ENCODE assay signal across 2 worm cellular contexts in the genomic region with DNA sequence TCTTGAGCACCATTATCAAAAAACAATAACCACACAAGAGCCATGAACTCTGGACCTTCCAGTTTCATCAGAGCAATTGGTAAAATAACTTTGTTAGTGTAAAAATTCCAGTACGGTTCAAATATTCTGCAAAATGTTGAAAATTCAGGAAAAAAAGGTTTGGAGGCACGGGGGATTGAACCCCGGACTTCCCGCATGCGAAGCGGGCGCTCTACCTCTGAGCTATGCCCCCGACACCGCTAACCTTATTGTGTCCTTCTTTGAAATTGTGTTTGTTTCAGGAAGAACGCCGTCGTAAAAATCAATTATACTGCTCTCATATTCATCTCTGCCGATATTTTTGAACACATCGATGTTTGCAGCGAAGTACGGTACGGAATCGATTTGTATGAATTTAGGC.
TF ChIP-seq lines count a peak whose summit lies in the region.

No protein-coding gene starts in this region.

TF ChIP-seq in whole organism, L4 larva, 104 proteins besides CTCF, POLR2A, EP300 and RAD21 (continued from another document):
- TF ChIP-seq cey-2 (tag; optimal IDR thresholded peaks at IDR 0.05; lab: Kevin White, UChicago; ENCODE audit: borderline replicate concordance, insufficient read depth) = no peak

TF ChIP-seq in whole organism, young adult, 124 proteins besides CTCF, POLR2A, EP300 and RAD21 (continued from another document):
- TF ChIP-seq snpc-1.3 (tag; optimal IDR thresholded peaks at IDR 0.05; lab: Kevin White, UChicago; ENCODE audit: insufficient read depth) = peak; percentile 52
- TF ChIP-seq tbp1 (GFP tag; optimal IDR thresholded peaks at IDR 0.05; lab: Kevin White, UChicago) = peak; percentile 88
- no peak for TF ChIP-seq nfya-1 (tag; optimal IDR thresholded peaks at IDR 0.05; lab: Kevin White, UChicago; ENCODE audit: borderline replicate concordance, insufficient read depth)
- no peak for TF ChIP-seq madf-8 (GFP tag; conservative IDR thresholded peaks at IDR 0.05; lab: Robert Waterston, UW)
- no peak for TF ChIP-seq ceh-91 (GFP tag; IDR thresholded peaks at IDR 0.05; lab: Robert Waterston, UW)
- TF ChIP-seq Y56A3A.18 (GFP tag; IDR thresholded peaks at IDR 0.05; lab: Robert Waterston, UW) = no peak
- no peak for TF ChIP-seq F57A8.1 (GFP tag; optimal IDR thresholded peaks at IDR 0.05; lab: Kevin White, UChicago)
- TF ChIP-seq egrh-3 (GFP tag; IDR thresholded peaks at IDR 0.05; lab: Robert Waterston, UW) = no peak
- no peak for TF ChIP-seq ceh-79 (tag; optimal IDR thresholded peaks at IDR 0.05; lab: Kevin White, UChicago)
- TF ChIP-seq let-526 (GFP tag; IDR thresholded peaks at IDR 0.05; lab: Robert Waterston, UW) = no peak
- no peak for TF ChIP-seq Y53F4B.3 (GFP tag; IDR thresholded peaks at IDR 0.05; lab: Robert Waterston, UW)
- TF ChIP-seq unc-130 (GFP tag; optimal IDR thresholded peaks at IDR 0.05; lab: Kevin White, UChicago) = no peak
- no peak for TF ChIP-seq zim-3 (tag; optimal IDR thresholded peaks at IDR 0.05; lab: Kevin White, UChicago)
- no peak for TF ChIP-seq F37B4.10 (GFP tag; IDR thresholded peaks at IDR 0.05; lab: Robert Waterston, UW)
- TF ChIP-seq mel-28 (tag; optimal IDR thresholded peaks at IDR 0.05; lab: Kevin White, UChicago; ENCODE audit: borderline replicate concordance) = no peak
- no peak for TF ChIP-seq nhr-27 (tag; optimal IDR thresholded peaks at IDR 0.05; lab: Kevin White, UChicago)
- TF ChIP-seq F57C9.4 (tag; optimal IDR thresholded peaks at IDR 0.05; lab: Kevin White, UChicago) = no peak
- TF ChIP-seq zfh-2 (GFP tag; conservative IDR thresholded peaks at IDR 0.05; lab: Robert Waterston, UW) = no peak
- peak; percentile 27 for TF ChIP-seq lsl-1 (GFP tag; optimal IDR thresholded peaks at IDR 0.05; lab: Kevin White, UChicago)
- peak; percentile 83 for TF ChIP-seq B0261.1 (tag; optimal IDR thresholded peaks at IDR 0.05; lab: Kevin White, UChicago)
- peak; percentile 67 for TF ChIP-seq him-1 (tag; optimal IDR thresholded peaks at IDR 0.05; lab: Kevin White, UChicago)
- peak; percentile 47 for TF ChIP-seq F49E8.2 (tag; optimal IDR thresholded peaks at IDR 0.05; lab: Kevin White, UChicago; ENCODE audit: insufficient read depth)
- TF ChIP-seq B0035.1 (tag; optimal IDR thresholded peaks at IDR 0.05; lab: Kevin White, UChicago) = no peak
- peak; percentile 78 for TF ChIP-seq D2030.7 (GFP tag; IDR thresholded peaks at IDR 0.05; lab: Robert Waterston, UW)
- TF ChIP-seq dpff-1 (tag; optimal IDR thresholded peaks at IDR 0.05; lab: Kevin White, UChicago) = no peak
- no peak for TF ChIP-seq pha-4 (tag; optimal IDR thresholded peaks at IDR 0.05; lab: Kevin White, UChicago)
- TF ChIP-seq K11D2.4 (GFP tag; IDR thresholded peaks at IDR 0.05; lab: Robert Waterston, UW) = no peak
- peak; percentile 63 for TF ChIP-seq nhr-90 (tag; optimal IDR thresholded peaks at IDR 0.05; lab: Kevin White, UChicago)
- no peak for TF ChIP-seq bed-1 (GFP tag; IDR thresholded peaks at IDR 0.05; lab: Robert Waterston, UW)
- no peak for TF ChIP-seq aptf-2 (GFP tag; conservative IDR thresholded peaks at IDR 0.05; lab: Robert Waterston, UW)
- no peak for TF ChIP-seq nhr-120 (GFP tag; IDR thresholded peaks at IDR 0.05; lab: Robert Waterston, UW)
- TF ChIP-seq unc-62 (GFP tag; optimal IDR thresholded peaks at IDR 0.05; lab: Kevin White, UChicago) = no peak
- no peak for TF ChIP-seq ccch-3 (GFP tag; optimal IDR thresholded peaks at IDR 0.05; lab: Kevin White, UChicago)
- no peak for TF ChIP-seq attf-3 (GFP tag; conservative IDR thresholded peaks at IDR 0.05; lab: Robert Waterston, UW)
- TF ChIP-seq pbrm-1 (GFP tag; IDR thresholded peaks at IDR 0.05; lab: Robert Waterston, UW) = peak; percentile 51; the same call in 1 of the 2 replicates
- peak; percentile 20 for TF ChIP-seq attf-5 (GFP tag; optimal IDR thresholded peaks at IDR 0.05; lab: Kevin White, UChicago)
- TF ChIP-seq nhr-179 (tag; optimal IDR thresholded peaks at IDR 0.05; lab: Kevin White, UChicago) = no peak
- peak; percentile 94 for TF ChIP-seq snpc-1.1 (tag; optimal IDR thresholded peaks at IDR 0.05; lab: Kevin White, UChicago; ENCODE audit: insufficient read depth)
- peak; percentile 45 for TF ChIP-seq sptf-2 (GFP tag; optimal IDR thresholded peaks at IDR 0.05; lab: Kevin White, UChicago)
- TF ChIP-seq efl-1 (GFP tag; optimal IDR thresholded peaks at IDR 0.05; lab: Kevin White, UChicago) = no peak
- no peak for TF ChIP-seq lir-1 (GFP tag; conservative IDR thresholded peaks at IDR 0.05; lab: Robert Waterston, UW)
- TF ChIP-seq mxl-1 (tag; optimal IDR thresholded peaks at IDR 0.05; lab: Kevin White, UChicago) = no peak
- no peak for TF ChIP-seq hlh-12 (tag; optimal IDR thresholded peaks at IDR 0.05; lab: Kevin White, UChicago)
- no peak for TF ChIP-seq ceh-27 (GFP tag; optimal IDR thresholded peaks at IDR 0.05; lab: Kevin White, UChicago)
- no peak for TF ChIP-seq nfya-2 (GFP tag; IDR thresholded peaks at IDR 0.05; lab: Robert Waterston, UW)
- no peak for TF ChIP-seq egl-18 (GFP tag; IDR thresholded peaks at IDR 0.05; lab: Robert Waterston, UW)
- TF ChIP-seq K12H6.12 (tag; optimal IDR thresholded peaks at IDR 0.05; lab: Kevin White, UChicago) = no peak
- TF ChIP-seq snpc-4 (GFP tag; optimal IDR thresholded peaks at IDR 0.05; lab: Kevin White, UChicago) = peak; percentile 90
- peak; percentile 88 to 93 (median 92) for TF ChIP-seq snpc-4 (tag; optimal IDR thresholded peaks at IDR 0.05; lab: Kevin White, UChicago)
- no peak for TF ChIP-seq akir-1 (GFP tag; optimal IDR thresholded peaks at IDR 0.05; lab: Kevin White, UChicago)
- TF ChIP-seq hmg-1.2 (GFP tag; IDR thresholded peaks at IDR 0.05; lab: Robert Waterston, UW) = peak; percentile 49
- TF ChIP-seq lsy-27 (tag; optimal IDR thresholded peaks at IDR 0.05; lab: Kevin White, UChicago; ENCODE audit: borderline replicate concordance, insufficient read depth) = no peak
- no peak for TF ChIP-seq hlh-26 (GFP tag; conservative IDR thresholded peaks at IDR 0.05; lab: Robert Waterston, UW)
- no peak for TF ChIP-seq Y95B8A.8 (GFP tag; IDR thresholded peaks at IDR 0.05; lab: Robert Waterston, UW)
- no peak for TF ChIP-seq hrde-1 (tag; optimal IDR thresholded peaks at IDR 0.05; lab: Kevin White, UChicago; ENCODE audit: borderline replicate concordance)
- peak; percentile 55 for TF ChIP-seq die-1 (tag; optimal IDR thresholded peaks at IDR 0.05; lab: Kevin White, UChicago)
- no peak for TF ChIP-seq ztf-28 (GFP tag; IDR thresholded peaks at IDR 0.05; lab: Robert Waterston, UW)
- no peak for TF ChIP-seq sea-2 (GFP tag; IDR thresholded peaks at IDR 0.05; lab: Robert Waterston, UW)
- peak in 1 of 2 experiments; percentile 4 for TF ChIP-seq let-607 (tag; optimal IDR thresholded peaks at IDR 0.05; lab: Kevin White, UChicago)
- TF ChIP-seq nhr-80 (tag; optimal IDR thresholded peaks at IDR 0.05; lab: Kevin White, UChicago) = no peak
- no peak for TF ChIP-seq tlf-1 (GFP tag; optimal IDR thresholded peaks at IDR 0.05; lab: Kevin White, UChicago)
- TF ChIP-seq madf-10 (tag; optimal IDR thresholded peaks at IDR 0.05; lab: Kevin White, UChicago) = no peak
- TF ChIP-seq atf-7 (tag; optimal IDR thresholded peaks at IDR 0.05; lab: Kevin White, UChicago) = no peak
- TF ChIP-seq ama-1 (optimal IDR thresholded peaks at IDR 0.05; lab: Kevin White, UChicago) = no peak
- TF ChIP-seq ama-1 (GFP tag; optimal IDR thresholded peaks at IDR 0.05; lab: Kevin White, UChicago) = peak in 1 of 2 experiments; percentile 46
- no peak for TF ChIP-seq somi-1 (GFP tag; optimal IDR thresholded peaks at IDR 0.05; lab: Kevin White, UChicago)
- peak; percentile 75 for TF ChIP-seq rpc-1 (optimal IDR thresholded peaks at IDR 0.05; lab: Kevin White, UChicago)
- peak; percentile 72 for TF ChIP-seq rpc-1 (tag; optimal IDR thresholded peaks at IDR 0.05; lab: Kevin White, UChicago)
- peak; percentile 81 for TF ChIP-seq snpc-3.4 (tag; optimal IDR thresholded peaks at IDR 0.05; lab: Kevin White, UChicago)
- TF ChIP-seq ztf-6 (GFP tag; IDR thresholded peaks at IDR 0.05; lab: Robert Waterston, UW) = no peak
- TF ChIP-seq mes-4 (tag; optimal IDR thresholded peaks at IDR 0.05; lab: Kevin White, UChicago) = peak; percentile 56
- TF ChIP-seq rec-8 (tag; optimal IDR thresholded peaks at IDR 0.05; lab: Kevin White, UChicago) = peak in 1 of 2 experiments; percentile 53
